Worm (Caenorhabditis elegans): ENCODE measurements around the gene T01B7.13.
A peak's percentile ranks its signal among the peaks of the same experiment; 100 is the strongest.

ce11 chrII:8670835-8671234, 44.4 kb upstream of the T01B7.13 start:
- TF ChIP-seq unc-39 (tag; optimal IDR thresholded peaks at IDR 0.05) (no peak), sma-3 (GFP tag; optimal IDR thresholded peaks at IDR 0.05) (no peak), snpc-4 (tag; optimal IDR thresholded peaks at IDR 0.05) (peak; percentile 35), ceh-16 (tag; optimal IDR thresholded peaks at IDR 0.05) (no peak), alr-1 (tag; optimal IDR thresholded peaks at IDR 0.05) (no peak), nhr-23 (tag; optimal IDR thresholded peaks at IDR 0.05) (no peak)
